Worm (Caenorhabditis elegans): ENCODE data around the gene nhr-195.

nhr-195 gene

DNA sequence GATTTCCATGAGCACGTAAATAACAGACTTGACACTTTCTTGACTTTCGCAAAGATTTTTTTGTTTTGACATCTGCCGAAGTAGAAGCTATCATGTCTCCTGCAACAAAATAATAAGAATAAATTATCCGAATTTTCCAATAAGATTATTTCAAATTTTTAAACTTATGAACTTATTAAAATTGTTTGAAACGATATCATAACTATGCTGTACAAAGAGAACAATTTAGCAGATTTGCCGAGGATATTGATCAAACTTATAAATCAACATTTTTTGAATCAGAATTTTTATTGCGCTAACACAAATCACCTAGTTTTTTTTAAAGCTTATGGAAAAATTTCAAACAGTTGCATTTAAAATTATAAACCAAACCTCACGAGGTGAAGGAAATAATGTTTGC is at the start of gene nhr-195:
nhr-195 (minus strand) TSS at position 101 of the 400 bp plus-strand sequence.
- TF ChIP-seq unc-62 (GFP tag; optimal IDR thresholded peaks at IDR 0.05) = no peak

DNA sequence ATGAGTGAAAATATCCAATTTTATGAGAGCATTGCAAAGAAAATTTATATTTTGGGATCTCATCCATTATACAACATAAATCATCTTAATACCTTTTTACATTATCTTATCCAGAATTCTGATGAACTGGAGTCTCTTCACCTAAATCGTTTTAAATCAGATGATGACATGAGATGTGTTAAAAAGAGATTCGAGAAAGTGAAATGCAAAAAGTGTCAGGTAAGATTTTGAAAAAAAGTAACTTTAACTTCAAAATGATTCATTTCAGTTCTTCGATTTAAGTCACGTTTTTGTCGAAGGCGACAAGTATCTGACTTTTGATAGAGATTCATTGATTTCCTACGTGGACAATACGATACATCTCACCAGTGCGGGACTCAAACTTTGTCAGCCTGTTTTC is 46.7 kb upstream of the nhr-195 start:
- TF ChIP-seq unc-62 (GFP tag; optimal IDR thresholded peaks at IDR 0.05) = no peak

DNA sequence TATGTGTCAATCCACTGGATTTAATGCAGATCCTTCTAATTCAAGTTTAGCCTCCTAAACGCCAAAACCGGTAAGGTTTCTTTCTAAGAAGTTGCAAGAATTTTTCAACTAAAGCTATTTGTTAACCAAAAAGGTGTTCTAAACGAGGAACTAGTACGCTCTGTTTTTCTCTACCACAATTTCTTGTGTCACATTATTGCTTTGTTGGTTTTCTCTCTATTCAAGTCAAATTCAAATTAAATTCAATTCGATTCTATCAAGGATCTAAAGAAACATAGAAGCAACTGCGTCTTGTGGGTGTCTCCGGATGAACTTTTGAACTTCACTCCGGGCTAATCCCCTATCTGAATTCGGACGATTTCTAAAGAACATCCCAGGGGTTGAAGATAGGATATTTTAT is 44.3 kb upstream of the nhr-195 start, which contains the start of gene oac-40:
oac-40 (plus strand) TSS at position 301 of the 400 bp plus-strand sequence.
- TF ChIP-seq unc-62 (GFP tag; optimal IDR thresholded peaks at IDR 0.05) = no peak

DNA sequence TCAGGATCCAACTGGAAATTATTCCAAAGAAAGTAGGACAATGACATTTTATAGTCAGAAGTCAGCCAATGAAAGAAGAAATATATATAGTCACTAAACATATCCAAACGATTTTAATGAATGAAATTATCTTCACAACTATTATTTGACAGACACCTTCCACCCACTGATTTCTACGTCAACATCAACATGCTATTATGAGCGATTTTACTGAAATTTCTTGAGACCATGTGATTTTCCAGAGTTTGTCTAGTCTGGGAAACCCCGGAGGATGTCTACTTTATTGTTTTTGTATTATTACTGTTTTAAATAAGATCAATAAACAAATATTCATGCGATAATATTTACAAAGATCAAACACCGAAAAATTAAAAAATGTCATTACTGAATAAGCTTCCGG is 43.4 kb upstream of the nhr-195 start, which contains the start of gene srt-18:
srt-18 (minus strand) TSS at position 101 of the 400 bp plus-strand sequence.
- no peak for TF ChIP-seq unc-62 (GFP tag; optimal IDR thresholded peaks at IDR 0.05)

DNA sequence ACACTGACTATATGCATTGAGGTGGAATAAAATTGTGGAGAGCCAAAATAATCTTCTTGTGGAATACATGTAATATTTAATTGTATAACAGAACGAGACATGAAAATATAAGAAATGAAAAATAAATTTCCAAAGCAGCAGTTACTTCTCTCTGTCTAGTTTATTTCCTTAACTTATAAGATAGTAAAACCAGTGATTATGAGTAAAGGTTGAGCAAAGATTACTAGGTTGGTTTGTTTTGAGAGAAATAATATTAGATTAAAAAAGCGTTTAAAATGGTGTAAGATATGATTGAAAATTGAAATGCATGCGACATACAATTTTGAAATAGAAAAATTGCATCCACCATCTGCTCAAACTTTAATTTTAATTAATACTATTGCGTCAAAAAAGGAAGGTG is 41.6 kb upstream of the nhr-195 start, which contains the start of gene srh-201:
srh-201 (minus strand) TSS at position 101 of the 400 bp plus-strand sequence.
- no peak for TF ChIP-seq unc-62 (GFP tag; optimal IDR thresholded peaks at IDR 0.05)

DNA sequence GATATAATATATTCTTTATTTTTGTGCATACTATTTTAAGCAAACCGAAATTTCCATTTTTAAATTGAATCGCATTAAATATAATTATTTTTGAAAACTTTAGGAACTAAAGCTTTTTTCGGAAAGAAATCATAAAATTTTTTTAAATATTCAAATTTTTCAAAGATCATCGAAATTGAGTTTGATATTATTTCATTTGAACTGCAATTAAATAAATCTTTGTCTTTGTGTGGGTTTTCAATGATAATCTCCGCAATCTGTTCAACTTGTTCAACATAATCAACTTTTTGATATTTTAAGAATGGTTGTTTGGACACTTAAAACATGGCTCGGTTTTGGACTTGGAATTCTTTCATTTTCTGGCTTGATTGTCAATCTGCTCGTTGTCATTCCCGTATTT is 37.0 kb upstream of the nhr-195 start, which contains the start of gene srx-2:
srx-2 (plus strand) TSS at position 301 of the 400 bp plus-strand sequence.
- no peak for TF ChIP-seq unc-62 (GFP tag; optimal IDR thresholded peaks at IDR 0.05)

DNA sequence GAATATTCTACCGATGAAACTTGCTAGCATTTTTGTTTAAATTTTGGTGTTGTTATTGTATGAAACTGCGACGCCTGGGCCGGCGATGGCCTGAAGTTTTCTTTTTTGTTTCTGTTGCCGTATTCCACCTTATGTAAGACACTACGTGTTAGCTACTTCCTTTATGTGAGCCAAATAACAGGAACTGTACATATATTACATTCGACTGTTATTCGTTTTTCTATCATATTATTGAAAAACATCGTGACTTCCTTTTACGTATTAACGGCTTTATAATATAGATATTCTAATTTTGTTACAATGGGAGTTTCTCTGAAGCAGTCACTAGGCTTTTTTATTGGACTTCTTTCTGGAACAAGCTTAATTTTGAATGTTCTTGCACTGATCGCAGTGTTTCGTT is 33.1 kb upstream of the nhr-195 start, which contains the start of gene srx-3:
srx-3 (plus strand) TSS at position 301 of the 400 bp plus-strand sequence.
- TF ChIP-seq unc-62 (GFP tag; optimal IDR thresholded peaks at IDR 0.05) = no peak

DNA sequence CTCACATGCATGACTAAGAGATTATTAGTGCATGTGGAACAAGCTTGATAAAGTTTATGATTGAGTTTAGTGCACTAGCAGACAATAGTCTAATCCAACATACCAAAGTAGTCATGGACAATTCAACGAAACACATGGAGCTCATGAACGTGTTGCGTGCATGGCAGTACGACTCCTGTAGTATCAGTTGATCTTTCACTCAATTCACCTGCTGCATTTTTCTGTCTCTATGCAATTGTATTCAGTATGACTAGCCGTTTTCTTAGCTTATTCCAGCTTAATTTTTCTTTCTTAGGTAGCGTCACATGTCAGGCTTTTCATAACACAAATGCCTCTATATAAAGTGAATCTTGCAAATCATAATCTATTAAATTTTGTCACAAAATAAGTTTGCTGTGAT is 31.1 kb upstream of the nhr-195 start, which contains the start of gene srx-1:
srx-1 (plus strand) TSS at position 382 of the 400 bp plus-strand sequence.
- TF ChIP-seq unc-62 (GFP tag; optimal IDR thresholded peaks at IDR 0.05) = no peak

DNA sequence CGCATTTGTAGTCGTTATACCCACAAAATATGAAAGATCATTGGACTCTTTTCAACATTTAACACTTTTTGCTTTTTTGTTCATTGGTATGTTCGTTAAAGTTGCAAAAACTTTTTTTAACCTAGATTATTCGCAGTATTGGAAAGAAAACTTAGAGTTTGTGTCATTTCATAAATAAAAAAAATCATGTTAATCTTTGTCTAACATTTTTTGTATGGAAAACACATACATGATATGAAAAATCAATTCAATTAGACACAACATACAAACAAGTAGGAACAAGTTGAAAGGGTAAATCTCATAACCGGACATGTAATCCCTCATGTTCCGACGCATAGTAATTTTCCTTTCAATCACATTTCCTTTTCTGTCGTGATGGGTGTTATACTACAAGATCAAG is 29.0 kb upstream of the nhr-195 start, which contains the start of gene F59E11.2:
F59E11.2 (plus strand) TSS at position 301 of the 400 bp plus-strand sequence.
- TF ChIP-seq unc-62 (GFP tag; optimal IDR thresholded peaks at IDR 0.05) = no peak

DNA sequence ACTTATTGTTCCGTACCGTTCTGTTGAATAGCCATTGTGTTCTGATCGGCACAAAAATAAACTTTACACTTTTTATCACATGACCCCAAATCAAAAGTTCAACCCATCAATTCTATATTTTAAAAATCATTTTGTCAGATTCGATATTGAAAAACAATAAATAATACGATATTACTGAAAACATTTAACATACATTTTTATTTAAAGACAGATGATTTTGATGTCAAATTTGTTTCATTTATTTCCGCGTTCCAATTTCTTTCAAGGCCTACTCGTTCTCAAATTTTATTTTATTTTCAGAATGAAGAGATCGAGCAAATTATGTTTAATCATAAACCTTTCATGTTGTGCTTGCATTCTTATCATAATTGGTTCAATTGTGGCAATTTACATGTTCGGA is 22.6 kb upstream of the nhr-195 start, which contains the start of gene F59E11.5:
F59E11.5 (plus strand) TSS at position 301 of the 400 bp plus-strand sequence.
- TF ChIP-seq unc-62 (GFP tag; optimal IDR thresholded peaks at IDR 0.05) = no peak

DNA sequence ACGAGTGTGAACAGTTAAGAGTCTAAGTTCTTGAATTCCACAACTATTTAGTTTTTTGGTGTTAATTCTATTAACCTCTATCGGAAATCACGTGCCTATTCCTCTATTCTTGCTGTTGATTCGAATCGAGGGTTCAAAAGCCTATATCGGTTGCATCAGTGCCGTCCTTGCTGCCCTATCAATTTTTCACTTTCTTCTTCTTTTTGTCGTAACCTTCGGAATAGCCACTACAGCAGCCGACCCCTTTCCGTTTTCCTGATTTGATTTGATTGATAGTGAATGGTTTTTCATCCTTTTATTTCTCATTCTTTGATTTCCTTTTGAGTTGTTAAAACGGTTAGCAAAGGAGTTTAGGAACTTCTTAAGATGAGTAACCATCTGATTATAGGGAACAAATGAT is 22.1 kb upstream of the nhr-195 start:
- TF ChIP-seq unc-62 (GFP tag; optimal IDR thresholded peaks at IDR 0.05) = no peak

DNA sequence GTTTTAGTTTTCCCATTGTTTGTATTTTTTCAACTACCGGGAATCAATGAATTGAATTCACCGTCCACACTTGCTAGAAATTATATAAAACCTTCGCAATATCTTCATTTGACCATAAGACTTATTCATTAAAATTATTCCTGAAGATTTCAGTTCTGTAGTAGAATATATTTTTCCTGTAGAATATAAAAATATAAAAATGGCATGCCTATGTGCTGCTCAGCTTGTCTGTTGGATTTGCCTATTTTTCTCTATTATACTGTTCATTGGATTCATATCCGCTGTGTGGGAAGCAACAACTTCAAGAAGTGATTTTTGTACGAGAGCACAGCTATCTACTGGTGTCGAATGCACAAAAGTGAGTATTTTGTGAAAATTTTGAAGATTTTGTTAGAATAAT is 19.5 kb upstream of the nhr-195 start, which contains the start of gene F59E11.6:
F59E11.6 (plus strand) TSS at position 111 of the 400 bp plus-strand sequence.
- no peak for TF ChIP-seq unc-62 (GFP tag; optimal IDR thresholded peaks at IDR 0.05)

DNA sequence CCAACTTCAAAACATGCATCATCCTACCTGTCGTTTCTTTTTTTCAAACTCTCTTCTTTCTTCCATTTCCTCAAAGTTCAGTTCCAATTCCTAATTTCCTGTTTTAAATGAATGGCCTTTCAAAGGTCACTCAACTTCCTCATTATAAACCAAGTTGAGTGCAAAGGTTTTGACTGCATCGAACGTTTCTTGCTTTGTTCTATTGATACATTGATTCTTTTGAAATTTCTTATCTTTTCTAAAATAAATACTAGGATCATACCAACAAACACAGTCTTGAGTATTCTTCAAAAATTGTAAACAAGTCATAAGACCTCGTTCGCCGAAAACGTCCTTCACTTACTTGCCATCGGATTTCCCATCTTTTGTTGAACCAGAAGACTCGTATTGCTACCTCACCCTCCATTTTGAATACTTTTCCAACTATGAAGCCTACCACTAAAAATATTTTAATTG is 18.1 kb upstream of the nhr-195 start, which contains the start of gene F59E11.7:
F59E11.7 (plus strand) TSS at position 51 of the 456 bp plus-strand sequence.
- TF ChIP-seq unc-62 (GFP tag; optimal IDR thresholded peaks at IDR 0.05) = no peak

DNA sequence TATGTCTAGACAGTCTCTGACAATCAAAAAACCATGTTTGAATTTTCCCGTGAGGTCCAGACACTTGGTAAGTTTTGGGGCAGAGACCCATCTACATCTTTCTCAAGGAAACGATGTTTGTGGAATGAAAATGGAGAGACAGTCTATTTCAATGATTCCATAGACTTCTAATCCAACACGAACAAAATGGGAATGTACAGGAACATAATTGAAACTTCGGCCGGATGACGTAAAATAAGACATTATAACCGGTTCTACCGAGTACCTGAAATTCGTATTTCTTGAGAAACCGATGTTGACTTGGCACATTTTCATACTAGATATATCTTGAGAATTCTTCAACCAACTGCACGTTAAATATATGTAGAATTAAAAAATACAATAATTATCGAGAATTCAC is 15.9 kb upstream of the nhr-195 start, which contains the start of gene str-87:
str-87 (minus strand) TSS at position 101 of the 400 bp plus-strand sequence.
- no peak for TF ChIP-seq unc-62 (GFP tag; optimal IDR thresholded peaks at IDR 0.05)

DNA sequence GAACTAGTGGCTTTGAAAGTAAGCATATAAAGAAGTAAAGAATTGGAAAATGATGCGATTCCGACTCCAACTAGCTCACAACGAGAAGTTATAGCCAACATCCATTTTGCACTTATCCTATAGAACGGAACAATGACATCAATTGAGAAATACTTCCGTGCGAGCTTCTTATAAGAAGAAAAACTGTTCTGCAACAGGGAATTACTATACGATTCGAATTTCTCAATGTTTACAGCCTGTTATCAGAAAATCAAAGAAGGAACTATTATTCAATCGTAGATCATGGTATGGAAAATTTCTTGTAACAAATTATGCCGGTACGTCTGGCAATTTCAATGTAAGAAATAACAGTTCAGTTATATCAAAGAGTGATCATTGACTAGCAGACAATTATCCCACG is 13.6 kb upstream of the nhr-195 start, which contains the start of gene str-85:
str-85 (minus strand) TSS at position 101 of the 400 bp plus-strand sequence.
- no peak for TF ChIP-seq unc-62 (GFP tag; optimal IDR thresholded peaks at IDR 0.05)

DNA sequence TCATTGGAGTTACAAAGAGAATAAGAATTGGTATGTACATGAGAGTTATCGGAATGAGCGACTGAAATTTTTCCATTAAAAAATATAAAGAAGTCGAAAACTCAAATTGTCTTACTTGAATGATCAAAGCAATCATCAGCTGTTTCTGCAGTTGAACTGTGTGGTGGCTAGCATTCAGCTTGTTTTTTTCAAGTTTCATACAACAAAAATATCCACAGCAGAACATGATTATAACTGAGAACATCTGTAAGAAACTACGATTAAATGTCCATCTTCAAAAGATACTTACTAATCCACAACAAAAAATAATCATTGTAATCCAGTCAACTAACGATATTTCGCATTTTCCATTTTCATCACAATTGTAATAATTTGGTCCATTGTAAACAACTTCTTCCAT is 12.6 kb upstream of the nhr-195 start:
- no peak for TF ChIP-seq unc-62 (GFP tag; optimal IDR thresholded peaks at IDR 0.05)

DNA sequence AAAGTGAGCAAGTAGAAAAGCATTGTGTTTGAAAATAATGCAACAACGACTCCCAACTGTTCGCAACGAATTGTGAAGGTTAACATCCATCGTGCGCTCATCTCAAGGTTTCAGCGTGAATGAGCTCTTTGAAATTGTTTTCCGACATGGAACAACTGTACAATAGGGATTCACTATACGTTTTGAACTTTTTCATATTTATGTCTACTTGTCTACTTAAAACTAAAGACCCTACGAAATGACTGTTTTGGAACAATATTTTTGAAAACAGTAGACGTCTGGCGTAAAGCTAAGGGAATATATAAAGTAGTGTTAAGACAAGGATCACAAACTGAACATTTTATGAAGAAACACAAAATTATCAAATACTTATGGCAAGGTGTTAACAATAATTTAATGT is 11.4 kb upstream of the nhr-195 start, which contains the start of gene str-86:
str-86 (minus strand) TSS at position 101 of the 400 bp plus-strand sequence.
- no peak for TF ChIP-seq unc-62 (GFP tag; optimal IDR thresholded peaks at IDR 0.05)
